Fruit fly (Drosophila melanogaster): ENCODE measurements around the gene Rlip.

- no peak for TF ChIP-seq CTCF (optimal IDR thresholded peaks at IDR 0.05)
- TF ChIP-seq CG8478 (optimal IDR thresholded peaks at IDR 0.05) = no peak
Observed at dm6 chr3R:20990409-20990808, 27.1 kb upstream of the Rlip start.

Data from S2 (cell line).